Fruit fly (Drosophila melanogaster) S2 (cell line): ENCODE results near the gene Polr2M.

Source experiments
- CG8478 ChIP-seq: fragments of >200 bp; optimal IDR thresholded peaks from 2 replicates; lab custom pipeline; 2018
- CTCF ChIP-seq, 2 experiments: fragments of >200 bp; optimal IDR thresholded peaks; 2 replicates each; lab custom pipeline; 2018

DNA sequence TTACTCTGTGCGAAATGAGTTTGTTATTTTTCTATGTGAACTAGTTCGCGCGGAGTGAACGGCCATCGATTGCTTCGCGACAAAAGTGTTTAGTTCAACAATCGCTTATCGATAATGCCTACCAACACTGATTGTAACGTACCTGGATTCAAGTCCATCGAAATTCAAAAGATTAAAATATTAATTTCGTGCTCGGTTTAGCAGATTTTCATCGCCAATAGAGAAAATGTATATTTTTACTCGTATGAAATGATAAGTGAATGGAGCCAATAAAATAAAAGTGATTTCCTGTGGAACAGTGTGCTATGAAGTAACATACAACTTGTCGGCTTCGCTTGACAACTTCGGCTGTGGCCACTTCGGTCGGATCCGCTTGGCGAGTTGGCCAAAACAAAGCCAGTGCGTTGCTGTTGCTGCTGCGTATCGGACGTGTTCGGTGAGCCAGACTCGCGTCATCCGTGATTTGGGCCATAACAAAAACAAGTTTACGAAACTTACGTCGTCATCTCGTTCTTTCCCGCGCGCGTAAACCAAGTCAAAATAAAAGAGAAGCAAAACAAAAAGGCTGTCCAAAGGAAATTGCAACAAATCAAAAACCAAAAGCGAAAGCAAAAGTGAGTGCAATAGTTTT lies 48.9 kb upstream of the Polr2M start, which contains the start of the genes CG5555 and myd:
- TF ChIP-seq CG8478 (lab: Kevin White, UChicago) (no peak), CTCF (optimal IDR thresholded peaks at IDR 0.05; lab: Kevin White, UChicago) (peak in 1 of 2 experiments; percentile 12)
